Worm (Caenorhabditis elegans): ENCODE results near the gene pink-1.
A peak's percentile ranks its signal among the peaks of the same experiment; 100 is the strongest.

Gene pink-1

ce11 chrII:5389831-5390323, 5.6 kb downstream of the pink-1 start, which contains the start of gene ndx-6 (continued):
- TF ChIP-seq hif-1 (tag; optimal IDR thresholded peaks at IDR 0.05): peak in 1 of 2 experiments; percentile 43
- TF ChIP-seq hlh-30 (tag; optimal IDR thresholded peaks at IDR 0.05; ENCODE audit: insufficient read depth): peak; percentile 66
- peak; percentile 73 to 94 for TF ChIP-seq lsy-2 (tag; optimal IDR thresholded peaks at IDR 0.05)
- peak; percentile 74 for TF ChIP-seq T26A8.4 (GFP tag; IDR thresholded peaks at IDR 0.05)
- TF ChIP-seq nhr-76 (tag; optimal IDR thresholded peaks at IDR 0.05): no peak
- TF ChIP-seq lir-3 (tag; optimal IDR thresholded peaks at IDR 0.05): no peak
- TF ChIP-seq daf-16 (GFP tag; optimal IDR thresholded peaks at IDR 0.05): no peak
- peak; percentile 47 for TF ChIP-seq daf-16 (tag; optimal IDR thresholded peaks at IDR 0.05)
- no peak for TF ChIP-seq cey-2 (tag; optimal IDR thresholded peaks at IDR 0.05; ENCODE audit: borderline replicate concordance, insufficient read depth)
- TF ChIP-seq zip-11 (GFP tag; IDR thresholded peaks at IDR 0.05): no peak
- TF ChIP-seq snpc-1.2 (GFP tag; IDR thresholded peaks at IDR 0.05): no peak
- TF ChIP-seq pha-4 (GFP tag; IDR thresholded peaks at IDR 0.05): no peak; the same call in 1 of the 2 replicates
- peak; percentile 64 for TF ChIP-seq pha-4 (tag; optimal IDR thresholded peaks at IDR 0.05)
- TF ChIP-seq dmd-9 (GFP tag; IDR thresholded peaks at IDR 0.05): 0 out of 2 replicates have a peak, but pooled peaks have one; percentile 42
- peak; percentile 91 for TF ChIP-seq mes-2 (tag; optimal IDR thresholded peaks at IDR 0.05; ENCODE audit: poor library complexity, severe bottlenecking)
- peak; percentile 35; the same call in 1 of the 2 replicates for TF ChIP-seq madf-9 (GFP tag; conservative IDR thresholded peaks at IDR 0.05)
- TF ChIP-seq ctbp-1 (GFP tag; IDR thresholded peaks at IDR 0.05): 0 out of 2 replicates have a peak, but pooled peaks have one; percentile 23
- peak; percentile 66 for TF ChIP-seq spr-1 (tag; optimal IDR thresholded peaks at IDR 0.05)
- peak; percentile 26 for TF ChIP-seq jun-1 (tag; optimal IDR thresholded peaks at IDR 0.05)
- peak; percentile 22 for TF ChIP-seq lin-15B (tag; optimal IDR thresholded peaks at IDR 0.05)
- TF ChIP-seq vab-7 (GFP tag; IDR thresholded peaks at IDR 0.05): no peak
- peak; percentile 49 for TF ChIP-seq nhr-28 (tag; optimal IDR thresholded peaks at IDR 0.05)

- TF ChIP-seq saeg-2 (GFP tag; IDR thresholded peaks at IDR 0.05) (no peak), skn-1 (tag; optimal IDR thresholded peaks at IDR 0.05) (no peak), aha-1 (tag) (peak; percentile 94), gei-8 (GFP tag; optimal IDR thresholded peaks at IDR 0.05) (no peak), hif-1 (tag; optimal IDR thresholded peaks at IDR 0.05) (no peak), dpl-1 (GFP tag; optimal IDR thresholded peaks at IDR 0.05) (no peak), lin-38 (GFP tag; IDR thresholded peaks at IDR 0.05) (no peak)
These were observed 6.6 kb downstream of the pink-1 start, which contains the start of gene rsp-4 for ce11 chrII:5388786-5389421. rsp-4 (minus strand) TSS chrII:5388836.

- TF ChIP-seq aha-1 (tag) (peak; percentile 11), lin-38 (GFP tag; IDR thresholded peaks at IDR 0.05) (0 out of 2 replicates have a peak, but pooled peaks have one; percentile 16), ceh-44 (GFP tag; IDR thresholded peaks at IDR 0.05) (no peak), ama-1 (optimal IDR thresholded peaks at IDR 0.05) (peak; percentile 0), mep-1 (tag; optimal IDR thresholded peaks at IDR 0.05) (peak; percentile 25)
These were observed 8.3 kb downstream of the pink-1 start, which contains the start of gene ccpp-6 for ce11 chrII:5387217-5387616. ccpp-6 (minus strand) TSS chrII:5387317.

ce11 chrII:5384282-5384681, 11.2 kb downstream of the pink-1 start:
- TF ChIP-seq nhr-25 (tag; optimal IDR thresholded peaks at IDR 0.05; ENCODE audit: borderline replicate concordance, insufficient read depth) (no peak), F37D6.2 (tag; optimal IDR thresholded peaks at IDR 0.05) (no peak), daf-16 (GFP tag; optimal IDR thresholded peaks at IDR 0.05) (no peak), daf-16 (tag; optimal IDR thresholded peaks at IDR 0.05) (peak; percentile 22)

Data from whole organism, L4 larva.